Worm (Caenorhabditis elegans) whole organism, L1 larva: Measurements from ENCODE around the gene hum-5.
A peak's percentile ranks its signal among the peaks of the same experiment; 100 is the strongest.

Experiments
- C04F5.9 ChIP-seq: sonication (generic microtip); optimal IDR thresholded peaks from 2 replicates; lab custom pipeline; 2016; ENCODE audit warnings: missing genetic modification characterization, missing compliant biosample characterization
- C16A3.4 ChIP-seq: fragments of 150-350 bp; optimal IDR thresholded peaks from 2 replicates; lab custom pipeline; 2014; ENCODE audit warnings: missing biosample characterization, missing genetic modification characterization
- C34B4.2 ChIP-seq: sonication (generic microtip); optimal IDR thresholded peaks from 2 replicates; lab custom pipeline; 2017; ENCODE audit warnings: mild to moderate bottlenecking, missing genetic modification characterization, missing compliant biosample characterization
- F16B12.6 ChIP-seq: fragments of 150-350 bp; optimal IDR thresholded peaks from 2 replicates; lab custom pipeline; 2014; ENCODE audit warnings: missing biosample characterization, missing genetic modification characterization
- Y116A8C.19 ChIP-seq: sonication (generic microtip); optimal IDR thresholded peaks from 2 replicates; lab custom pipeline; 2016; ENCODE audit warnings: missing compliant biosample characterization, missing genetic modification characterization, borderline replicate concordance
- alr-1 ChIP-seq: fragments of 200-800 bp; sonication (Bioruptor generic); optimal IDR thresholded peaks from 2 replicates; lab custom pipeline; 2018; ENCODE audit warnings: borderline replicate concordance, mild to moderate bottlenecking, missing genetic modification characterization, missing compliant biosample characterization
- ama-1 ChIP-seq: fragments of 150-350 bp; optimal IDR thresholded peaks from 2 replicates; lab custom pipeline; 2014
- ceh-63 ChIP-seq: fragments of 200-800 bp; sonication (Bioruptor generic); optimal IDR thresholded peaks from 2 replicates; lab custom pipeline; 2018; ENCODE audit warnings: mild to moderate bottlenecking, missing genetic modification characterization, missing compliant biosample characterization
- ceh-8 ChIP-seq: fragments of 200-800 bp; sonication (Bioruptor generic); optimal IDR thresholded peaks from 2 replicates; lab custom pipeline; 2018; ENCODE audit warnings: mild to moderate bottlenecking, missing genetic modification characterization, moderate library complexity, missing compliant biosample characterization
- ceh-88 ChIP-seq: fragments of 200-800 bp; sonication (Bioruptor generic); IDR thresholded peaks from 2 replicates; pipeline ENCODE4 v1.3.6; 2022; ENCODE audit warnings: missing genetic modification characterization, missing compliant biosample characterization
- ceh-90 ChIP-seq: sonication (generic microtip); optimal IDR thresholded peaks from 2 replicates; lab custom pipeline; 2016; ENCODE audit warnings: missing genetic modification characterization, missing compliant biosample characterization
- ces-1 ChIP-seq: fragments of 150-350 bp; optimal IDR thresholded peaks from 2 replicates; lab custom pipeline; 2014; ENCODE audit warnings: missing biosample characterization, missing genetic modification reagents, missing genetic modification characterization
- dsc-1 ChIP-seq: sonication (generic microtip); optimal IDR thresholded peaks from 2 replicates; lab custom pipeline; 2016; ENCODE audit warnings: mild to moderate bottlenecking, missing genetic modification characterization, missing compliant biosample characterization
- efl-1 ChIP-seq, 4 experiments: fragments of 150-350 bp; optimal IDR thresholded peaks in 3 of 4; peaks in 1 of 4; 1 replicate in 1 of 4; 2 replicates in 3 of 4; lab custom pipeline; 2014; ENCODE audit warnings: missing biosample characterization in 2 of 4, missing genetic modification characterization in 2 of 4, missing genetic modification reagents in 2 of 4
- efl-3 ChIP-seq: fragments of 200-800 bp; sonication (Bioruptor generic); optimal IDR thresholded peaks from 2 replicates; lab custom pipeline; 2018; ENCODE audit warnings: mild to moderate bottlenecking, missing genetic modification characterization, missing compliant biosample characterization
- egl-13 ChIP-seq: sonication (generic microtip); optimal IDR thresholded peaks from 2 replicates; lab custom pipeline; 2016; ENCODE audit warnings: missing genotype, missing genetic modification reagents, missing genetic modification characterization, missing compliant biosample characterization
- egl-27 ChIP-seq, 2 experiments: fragments of 150-350 bp in 1 of 2; sonication (generic microtip); optimal IDR thresholded peaks; 3 replicates each; lab custom pipeline; 2017 to 2018; ENCODE audit warnings: missing biosample characterization in 2 of 2, missing genetic modification characterization in 2 of 2, missing genetic modification reagents in 2 of 2
- elt-3 ChIP-seq, 6 experiments: fragments of 150-350 bp in 1 of 6; sonication (generic microtip); optimal IDR thresholded peaks; 2 replicates each; lab custom pipeline; 2017 to 2018; ENCODE audit warnings: missing biosample characterization in 6 of 6, missing genetic modification characterization in 6 of 6, inconsistent platforms in 1 of 6
- ets-5 ChIP-seq: fragments of 200-800 bp; sonication (Bioruptor generic); IDR thresholded peaks from 2 replicates; pipeline ENCODE4 v1.3.6; 2022; ENCODE audit warnings: missing genetic modification characterization, missing compliant biosample characterization
- fkh-10 ChIP-seq: sonication (generic microtip); optimal IDR thresholded peaks from 2 replicates; lab custom pipeline; 2017; ENCODE audit warnings: missing biosample characterization, missing genetic modification reagents, missing genetic modification characterization
- fkh-4 ChIP-seq: sonication (generic microtip); optimal IDR thresholded peaks from 2 replicates; lab custom pipeline; 2016; ENCODE audit warnings: missing compliant biosample characterization, missing genetic modification characterization, borderline replicate concordance
- fos-1 ChIP-seq: fragments of 150-350 bp; optimal IDR thresholded peaks from 2 replicates; lab custom pipeline; 2014; ENCODE audit warnings: missing biosample characterization, missing genetic modification characterization
- hlh-17 ChIP-seq: fragments of 200-800 bp; sonication (Bioruptor generic); optimal IDR thresholded peaks from 2 replicates; lab custom pipeline; 2018; ENCODE audit warnings: missing genetic modification characterization, mild to moderate bottlenecking, missing compliant biosample characterization, moderate library complexity, borderline replicate concordance
- hlh-4 ChIP-seq: sonication (generic microtip); optimal IDR thresholded peaks from 2 replicates; lab custom pipeline; 2016; ENCODE audit warnings: mild to moderate bottlenecking, missing genetic modification characterization, missing compliant biosample characterization
- irx-1 ChIP-seq: sonication (generic microtip); optimal IDR thresholded peaks from 2 replicates; lab custom pipeline; 2016; ENCODE audit warnings: missing genetic modification characterization, missing compliant biosample characterization
- lin-14 ChIP-seq: fragments of 200-800 bp; sonication (Bioruptor generic); optimal IDR thresholded peaks from 2 replicates; lab custom pipeline; 2018; ENCODE audit warnings: mild to moderate bottlenecking, missing genetic modification characterization, moderate library complexity, missing compliant biosample characterization
- lin-35 ChIP-seq, 2 experiments: fragments of 150-350 bp; optimal IDR thresholded peaks; 2 replicates each; lab custom pipeline; 2014; ENCODE audit warnings: missing biosample characterization in 2 of 2, missing genetic modification characterization in 2 of 2, missing genetic modification reagents in 2 of 2
- lsy-2 ChIP-seq, 2 experiments: fragments of 150-350 bp; optimal IDR thresholded peaks; 2 replicates each; lab custom pipeline; 2014; ENCODE audit warnings: missing biosample characterization in 2 of 2, missing genetic modification characterization in 2 of 2
- nhr-11 ChIP-seq: fragments of 150-350 bp; optimal IDR thresholded peaks from 2 replicates; lab custom pipeline; 2014; ENCODE audit warnings: missing biosample characterization, missing genetic modification characterization
- nhr-19 ChIP-seq: fragments of 200-800 bp; sonication (Bioruptor generic); conservative IDR thresholded peaks from 2 replicates; pipeline ENCODE4 v1.3.6; 2022; ENCODE audit warnings: missing genetic modification characterization, missing compliant biosample characterization
- nhr-237 ChIP-seq: fragments of 150-350 bp; optimal IDR thresholded peaks from 2 replicates; lab custom pipeline; 2014; ENCODE audit warnings: missing biosample characterization, missing genetic modification characterization
- nhr-71 ChIP-seq: sonication (generic microtip); optimal IDR thresholded peaks from 2 replicates; lab custom pipeline; 2016; ENCODE audit warnings: mild to moderate bottlenecking, missing genetic modification characterization, moderate library complexity, missing compliant biosample characterization
- nhr-76 ChIP-seq: sonication (generic microtip); optimal IDR thresholded peaks from 2 replicates; lab custom pipeline; 2017; ENCODE audit warnings: missing biosample characterization, missing genetic modification characterization
- nhr-84 ChIP-seq: sonication (generic microtip); optimal IDR thresholded peaks from 2 replicates; lab custom pipeline; 2017; ENCODE audit warnings: missing biosample characterization, missing genetic modification characterization
- nhr-85 ChIP-seq: sonication (generic microtip); peaks from one replicate; lab custom pipeline; 2016; ENCODE audit warnings: missing genetic modification characterization, inconsistent platforms, missing compliant biosample characterization
- nhr-90 ChIP-seq: sonication (generic microtip); optimal IDR thresholded peaks from 2 replicates; lab custom pipeline; 2016; ENCODE audit warnings: mild to moderate bottlenecking, missing genetic modification characterization, missing compliant biosample characterization; ENCODE audit not compliant: poor library complexity
- pag-3 ChIP-seq: sonication (generic microtip); optimal IDR thresholded peaks from 2 replicates; lab custom pipeline; 2017; ENCODE audit warnings: missing genetic modification characterization, mild to moderate bottlenecking, missing compliant biosample characterization, antibody characterized with exemption, borderline replicate concordance; ENCODE audit not compliant: insufficient read depth
- rnt-1 ChIP-seq: sonication (generic microtip); optimal IDR thresholded peaks from 2 replicates; lab custom pipeline; 2016; ENCODE audit warnings: mild to moderate bottlenecking, missing genetic modification characterization, moderate library complexity, missing compliant biosample characterization
- skn-1 ChIP-seq: fragments of 150-350 bp; optimal IDR thresholded peaks from 2 replicates; lab custom pipeline; 2014; ENCODE audit warnings: missing biosample characterization, missing genetic modification characterization
- snpc-4 ChIP-seq: fragments of 150-350 bp; optimal IDR thresholded peaks from 2 replicates; lab custom pipeline; 2014; ENCODE audit warnings: missing biosample characterization, missing genetic modification characterization
- snu-23 ChIP-seq: sonication (generic microtip); optimal IDR thresholded peaks from 2 replicates; lab custom pipeline; 2016; ENCODE audit warnings: missing genetic modification characterization, missing compliant biosample characterization
- sox-4 ChIP-seq: sonication (generic microtip); optimal IDR thresholded peaks from 2 replicates; lab custom pipeline; 2016; ENCODE audit warnings: missing genetic modification characterization, missing compliant biosample characterization
- sptf-1 ChIP-seq: fragments of 150-350 bp; optimal IDR thresholded peaks from 2 replicates; lab custom pipeline; 2014; ENCODE audit warnings: missing biosample characterization, missing genetic modification characterization
- tbx-2 ChIP-seq: sonication (generic microtip); optimal IDR thresholded peaks from 2 replicates; lab custom pipeline; 2016; ENCODE audit warnings: missing genetic modification characterization, missing compliant biosample characterization
- tlp-1 ChIP-seq: fragments of 150-350 bp; optimal IDR thresholded peaks from 2 replicates; lab custom pipeline; 2014; ENCODE audit warnings: missing biosample characterization, missing genetic modification characterization
- unc-86 ChIP-seq: sonication (generic microtip); optimal IDR thresholded peaks from 2 replicates; lab custom pipeline; 2016; ENCODE audit warnings: missing genetic modification characterization, missing compliant biosample characterization
- zip-4 ChIP-seq: fragments of 200-800 bp; sonication (Bioruptor generic); optimal IDR thresholded peaks from 2 replicates; lab custom pipeline; 2018; ENCODE audit warnings: mild to moderate bottlenecking, missing genetic modification characterization, moderate library complexity, missing compliant biosample characterization

hum-5 gene

DNA sequence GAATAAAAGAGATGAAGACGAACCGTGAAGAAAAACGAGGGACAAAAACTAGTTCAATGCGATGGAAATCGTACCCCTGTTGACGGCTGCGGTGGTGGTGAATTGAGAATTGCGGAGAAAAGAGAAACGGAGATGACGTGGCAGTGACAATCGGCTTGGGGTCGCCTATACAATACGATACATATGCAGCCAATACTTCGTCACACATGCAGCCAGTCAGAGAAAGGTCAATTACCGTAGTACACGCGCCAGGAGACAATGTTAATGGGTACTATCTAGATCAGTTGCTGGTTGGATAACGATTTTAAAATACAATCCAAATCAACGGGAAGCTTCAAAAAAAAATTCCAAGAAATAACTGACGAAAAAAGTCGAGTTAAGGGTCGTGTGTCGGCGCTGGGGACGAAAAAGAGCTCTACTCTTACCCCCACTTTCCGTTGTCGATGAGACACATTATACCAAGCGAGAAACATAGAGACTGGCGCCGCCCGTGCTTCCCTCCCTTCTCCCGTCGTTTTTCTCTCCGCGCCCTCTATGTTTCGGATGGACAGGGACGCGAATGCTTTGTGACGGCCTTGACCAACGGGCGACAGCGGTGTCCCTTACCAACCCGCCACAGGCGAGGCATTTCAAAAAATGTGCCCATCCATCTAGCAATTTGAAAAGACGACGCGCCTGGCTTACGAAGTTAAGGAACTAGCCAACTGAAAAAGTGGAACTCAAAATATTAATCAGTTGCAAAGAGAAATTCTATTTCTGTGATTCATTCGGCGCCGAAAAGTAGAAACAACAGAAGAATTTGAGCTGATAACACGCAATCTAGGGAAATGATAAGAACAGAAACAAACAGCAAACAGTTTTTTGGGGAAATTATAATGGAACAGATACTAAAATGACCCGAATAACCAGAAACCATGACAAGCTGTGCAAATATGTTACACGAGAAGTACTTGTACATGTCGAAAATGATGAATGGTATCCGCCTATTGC is 17.8 kb downstream of the hum-5 start (continued):
- TF ChIP-seq lin-35 (GFP tag; optimal IDR thresholded peaks at IDR 0.05; lab: Kevin White, UChicago) (peak in 1 of 2 experiments; percentile 2), nhr-237 (tag; lab: Kevin White, UChicago) (no peak), ces-1 (no peak), efl-1 (optimal IDR thresholded peaks at IDR 0.05; lab: Kevin White, UChicago) (peak in 1 of 2 experiments; percentile 20), efl-1 (GFP tag; optimal IDR thresholded peaks at IDR 0.05 in 1 of 2; lab: Kevin White, UChicago) (peak; percentile 13 to 62), rnt-1 (tag; lab: Kevin White, UChicago) (peak; percentile 38), Y116A8C.19 (no peak)

DNA sequence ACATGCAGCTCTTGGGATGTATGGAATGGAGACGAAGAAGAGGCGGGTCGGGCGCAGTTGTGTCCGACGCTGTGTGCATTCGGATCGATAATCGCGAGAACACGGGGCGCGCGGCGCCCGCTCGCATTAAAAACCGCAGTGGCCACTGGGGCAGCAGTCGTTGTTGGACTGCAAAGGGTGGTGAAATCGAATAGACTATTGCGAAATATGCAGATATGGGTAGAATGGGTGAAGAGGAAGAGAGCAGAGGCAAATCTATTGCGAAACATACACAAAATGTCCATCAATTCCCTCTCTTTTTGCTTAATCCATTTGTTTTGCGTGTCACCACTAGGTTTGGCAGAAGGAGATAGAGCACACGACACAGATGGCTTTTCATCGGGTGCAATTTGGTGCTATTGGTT is 18.5 kb downstream of the hum-5 start:
- TF ChIP-seq zip-4 (GFP tag; lab: Kevin White, UChicago): peak; percentile 97
- no peak for TF ChIP-seq sox-4
- TF ChIP-seq C34B4.2: no peak
- TF ChIP-seq nhr-90 (tag; lab: Kevin White, UChicago): no peak
- TF ChIP-seq irx-1 (tag; lab: Kevin White, UChicago): no peak
- TF ChIP-seq tbx-2 (tag; lab: Kevin White, UChicago): peak; percentile 46
- TF ChIP-seq nhr-71 (tag; lab: Kevin White, UChicago): peak; percentile 62
- no peak for TF ChIP-seq tlp-1
- TF ChIP-seq C04F5.9 (tag; lab: Kevin White, UChicago): no peak
- peak in 1 of 2 experiments; percentile 47 for TF ChIP-seq lin-35 (GFP tag; optimal IDR thresholded peaks at IDR 0.05; lab: Kevin White, UChicago)
- TF ChIP-seq nhr-19 (GFP tag; lab: Robert Waterston, UW): no peak
- peak; percentile 81 for TF ChIP-seq skn-1 (tag; lab: Kevin White, UChicago)
- peak; percentile 25 for TF ChIP-seq ceh-90
- peak; percentile 29 for TF ChIP-seq egl-13 (tag; lab: Kevin White, UChicago)
- TF ChIP-seq nhr-76: no peak
- TF ChIP-seq alr-1 (tag; lab: Kevin White, UChicago): no peak
- TF ChIP-seq egl-27 (tag; optimal IDR thresholded peaks at IDR 0.05; lab: Kevin White, UChicago): peak in 1 of 2 experiments; percentile 4
- peak; percentile 8 to 78 for TF ChIP-seq lsy-2 (tag; optimal IDR thresholded peaks at IDR 0.05; lab: Kevin White, UChicago)
- TF ChIP-seq nhr-85 (tag; lab: Kevin White, UChicago): peak; percentile 65
- no peak for TF ChIP-seq hlh-4 (tag; lab: Kevin White, UChicago)
- no peak for TF ChIP-seq ets-5 (GFP tag; lab: Robert Waterston, UW)
- peak; percentile 43 to 59 for TF ChIP-seq efl-1 (optimal IDR thresholded peaks at IDR 0.05; lab: Kevin White, UChicago)
- peak; percentile 40 to 89 for TF ChIP-seq efl-1 (GFP tag; optimal IDR thresholded peaks at IDR 0.05 in 1 of 2; lab: Kevin White, UChicago)
- no peak for TF ChIP-seq hlh-17 (GFP tag; lab: Kevin White, UChicago)
- TF ChIP-seq ceh-63 (GFP tag; lab: Kevin White, UChicago): no peak
- TF ChIP-seq efl-3 (GFP tag; lab: Kevin White, UChicago): no peak
- TF ChIP-seq elt-3 (tag; optimal IDR thresholded peaks at IDR 0.05; lab: Kevin White, UChicago): no peak
- TF ChIP-seq C16A3.4 (tag; lab: Kevin White, UChicago): peak; percentile 4
- TF ChIP-seq ceh-88: no peak
- TF ChIP-seq nhr-237 (tag; lab: Kevin White, UChicago): peak; percentile 10
- peak; percentile 35 for TF ChIP-seq unc-86
- no peak for TF ChIP-seq fos-1 (tag; lab: Kevin White, UChicago)
- peak; percentile 71 for TF ChIP-seq snpc-4 (tag; lab: Kevin White, UChicago)
- no peak for TF ChIP-seq ces-1
- TF ChIP-seq ceh-8 (GFP tag; lab: Kevin White, UChicago): peak; percentile 53
- peak; percentile 32 for TF ChIP-seq dsc-1 (tag; lab: Kevin White, UChicago)
- TF ChIP-seq sptf-1: no peak
- TF ChIP-seq F16B12.6 (tag; lab: Kevin White, UChicago): peak; percentile 50
- peak; percentile 1 for TF ChIP-seq fkh-10 (GFP tag; lab: Kevin White, UChicago)
- TF ChIP-seq snu-23 (GFP tag; lab: Kevin White, UChicago): peak; percentile 37
- TF ChIP-seq fkh-4: no peak
- TF ChIP-seq nhr-84 (tag; lab: Kevin White, UChicago): no peak
- TF ChIP-seq nhr-11 (tag; lab: Kevin White, UChicago): no peak
- no peak for TF ChIP-seq pag-3 (tag; lab: Kevin White, UChicago)
- TF ChIP-seq ama-1 (lab: Kevin White, UChicago): no peak
- TF ChIP-seq lin-14 (GFP tag; lab: Kevin White, UChicago): peak; percentile 89
